Fruit fly (Drosophila melanogaster): Measurements from ENCODE around the gene santa-maria.

- TF ChIP-seq CG8478 (optimal IDR thresholded peaks at IDR 0.05) (no peak), CTCF (optimal IDR thresholded peaks at IDR 0.05) (no peak)
Measured at dm6 chr2L:7436492-7437324, 14.3 kb downstream of the santa-maria start.
